Worm (Caenorhabditis elegans) whole organism, mixed stage, embryonic: ENCODE data around the gene mys-1.

Experiments
- M03D4.4 ChIP-seq: sonication (generic microtip); optimal IDR thresholded peaks from 2 replicates; lab custom pipeline; 2017; ENCODE audit warnings: mild to moderate bottlenecking, missing genetic modification characterization, missing compliant biosample characterization
- bed-3 ChIP-seq: fragments of 200-800 bp; sonication (Bioruptor generic); optimal IDR thresholded peaks from 3 replicates; lab custom pipeline; 2018; ENCODE audit warnings: mild to moderate bottlenecking, missing genetic modification characterization, moderate library complexity, missing compliant biosample characterization
- blmp-1 ChIP-seq: fragments of 150-350 bp; optimal IDR thresholded peaks from 2 replicates; lab custom pipeline; 2014; ENCODE audit warnings: missing biosample characterization, missing genetic modification characterization
- ceh-39 ChIP-seq: fragments of 150-350 bp; optimal IDR thresholded peaks from 2 replicates; lab custom pipeline; 2014; ENCODE audit warnings: missing biosample characterization, missing genetic modification characterization
- ceh-43 ChIP-seq: fragments of 200-800 bp; sonication (Bioruptor generic); optimal IDR thresholded peaks from 2 replicates; lab custom pipeline; 2018; ENCODE audit warnings: mild to moderate bottlenecking, missing genetic modification characterization, moderate library complexity, missing compliant biosample characterization
- ces-1 ChIP-seq: fragments of 150-350 bp; optimal IDR thresholded peaks from 2 replicates; lab custom pipeline; 2014; ENCODE audit warnings: missing biosample characterization, missing genetic modification reagents, missing genetic modification characterization
- drap-1 ChIP-seq: fragments of 200-800 bp; sonication (Bioruptor generic); optimal IDR thresholded peaks from 3 replicates; lab custom pipeline; 2018; ENCODE audit warnings: mild to moderate bottlenecking, missing genetic modification characterization, missing compliant biosample characterization
- elt-3 ChIP-seq: fragments of 150-350 bp; optimal IDR thresholded peaks from 2 replicates; lab custom pipeline; 2014; ENCODE audit warnings: missing biosample characterization, missing genetic modification characterization
- flh-1 ChIP-seq: fragments of 200-800 bp; sonication (Bioruptor generic); optimal IDR thresholded peaks from 2 replicates; lab custom pipeline; 2018; ENCODE audit warnings: mild to moderate bottlenecking, missing genetic modification characterization, moderate library complexity, missing compliant biosample characterization
- ham-2 ChIP-seq: fragments of 200-800 bp; sonication (Bioruptor generic); optimal IDR thresholded peaks from 2 replicates; lab custom pipeline; 2018; ENCODE audit warnings: mild to moderate bottlenecking, missing genetic modification characterization, missing compliant biosample characterization
- hlh-1 ChIP-seq: fragments of 150-350 bp; optimal IDR thresholded peaks from 2 replicates; lab custom pipeline; 2014; ENCODE audit warnings: missing biosample characterization, missing genetic modification reagents, missing genetic modification characterization
- lin-32 ChIP-seq: fragments of 200-800 bp; sonication (Bioruptor generic); optimal IDR thresholded peaks from 2 replicates; lab custom pipeline; 2018; ENCODE audit warnings: mild to moderate bottlenecking, missing genetic modification characterization, missing compliant biosample characterization
- lsy-2 ChIP-seq: fragments of 150-350 bp; optimal IDR thresholded peaks from 2 replicates; lab custom pipeline; 2014; ENCODE audit warnings: missing biosample characterization, missing genetic modification characterization
- mab-5 ChIP-seq: fragments of 150-350 bp; optimal IDR thresholded peaks from 2 replicates; lab custom pipeline; 2014; ENCODE audit warnings: missing biosample characterization, missing genetic modification characterization
- mep-1 ChIP-seq: fragments of 150-350 bp; optimal IDR thresholded peaks from 2 replicates; lab custom pipeline; 2017; ENCODE audit warnings: missing biosample characterization, missing genetic modification reagents, missing genetic modification characterization, inconsistent platforms
- mls-2 ChIP-seq: sonication (generic microtip); optimal IDR thresholded peaks from 2 replicates; lab custom pipeline; 2016; ENCODE audit warnings: mild to moderate bottlenecking, missing genetic modification characterization, moderate library complexity, missing compliant biosample characterization
- nhr-12 ChIP-seq: fragments of 150-350 bp; optimal IDR thresholded peaks from 2 replicates; lab custom pipeline; 2014; ENCODE audit warnings: missing biosample characterization, missing genetic modification characterization
- nhr-2 ChIP-seq: fragments of 150-350 bp; optimal IDR thresholded peaks from 2 replicates; lab custom pipeline; 2014; ENCODE audit warnings: missing biosample characterization, missing genetic modification characterization
- nhr-237 ChIP-seq: fragments of 150-350 bp; optimal IDR thresholded peaks from 2 replicates; lab custom pipeline; 2014; ENCODE audit warnings: missing biosample characterization, missing genetic modification characterization
- nhr-28 ChIP-seq: fragments of 150-350 bp; optimal IDR thresholded peaks from 2 replicates; lab custom pipeline; 2014; ENCODE audit warnings: missing biosample characterization, missing genetic modification characterization
- nhr-76 ChIP-seq: sonication (generic microtip); optimal IDR thresholded peaks from 2 replicates; lab custom pipeline; 2017; ENCODE audit warnings: missing biosample characterization, missing genetic modification characterization
- sem-2 ChIP-seq: fragments of 200-800 bp; sonication (Bioruptor generic); optimal IDR thresholded peaks from 2 replicates; lab custom pipeline; 2018; ENCODE audit warnings: mild to moderate bottlenecking, missing genetic modification characterization, missing compliant biosample characterization
- sptf-1 ChIP-seq: sonication (generic microtip); optimal IDR thresholded peaks from 2 replicates; lab custom pipeline; 2017; ENCODE audit warnings: mild to moderate bottlenecking, missing genetic modification characterization, moderate library complexity, missing compliant biosample characterization
- tbx-8 ChIP-seq: fragments of 200-800 bp; sonication (Bioruptor generic); optimal IDR thresholded peaks from 2 replicates; lab custom pipeline; 2018; ENCODE audit warnings: mild to moderate bottlenecking, missing genetic modification characterization, moderate library complexity, missing compliant biosample characterization
- unc-120 ChIP-seq: sonication (generic microtip); optimal IDR thresholded peaks from 2 replicates; lab custom pipeline; 2017; ENCODE audit warnings: missing genetic modification characterization, missing compliant biosample characterization; ENCODE audit not compliant: poor library complexity, severe bottlenecking
- unc-39 ChIP-seq: fragments of 150-350 bp; optimal IDR thresholded peaks from 2 replicates; lab custom pipeline; 2014; ENCODE audit warnings: missing biosample characterization, missing genetic modification characterization
- zip-8 ChIP-seq: fragments of 150-350 bp; optimal IDR thresholded peaks from 2 replicates; lab custom pipeline; 2014; ENCODE audit warnings: missing biosample characterization, missing genetic modification characterization
- ztf-11 ChIP-seq: fragments of 150-350 bp; optimal IDR thresholded peaks from 2 replicates; lab custom pipeline; 2014; ENCODE audit warnings: missing biosample characterization, missing genetic modification characterization

Gene mys-1

ce11 chrV:7096811-7097210 is 12.3 kb upstream of the mys-1 start:
- TF ChIP-seq blmp-1 (tag; lab: Kevin White, UChicago) (no peak), lin-32 (GFP tag; lab: Kevin White, UChicago) (no peak), nhr-76 (tag; lab: Kevin White, UChicago) (no peak), tbx-8 (GFP tag; lab: Kevin White, UChicago) (no peak), lsy-2 (tag; lab: Kevin White, UChicago) (no peak), flh-1 (GFP tag; lab: Kevin White, UChicago) (no peak), nhr-28 (no peak), elt-3 (tag; lab: Kevin White, UChicago) (no peak), bed-3 (no peak), drap-1 (no peak), hlh-1 (tag; lab: Kevin White, UChicago) (no peak), ceh-39 (tag; lab: Kevin White, UChicago) (no peak)

DNA sequence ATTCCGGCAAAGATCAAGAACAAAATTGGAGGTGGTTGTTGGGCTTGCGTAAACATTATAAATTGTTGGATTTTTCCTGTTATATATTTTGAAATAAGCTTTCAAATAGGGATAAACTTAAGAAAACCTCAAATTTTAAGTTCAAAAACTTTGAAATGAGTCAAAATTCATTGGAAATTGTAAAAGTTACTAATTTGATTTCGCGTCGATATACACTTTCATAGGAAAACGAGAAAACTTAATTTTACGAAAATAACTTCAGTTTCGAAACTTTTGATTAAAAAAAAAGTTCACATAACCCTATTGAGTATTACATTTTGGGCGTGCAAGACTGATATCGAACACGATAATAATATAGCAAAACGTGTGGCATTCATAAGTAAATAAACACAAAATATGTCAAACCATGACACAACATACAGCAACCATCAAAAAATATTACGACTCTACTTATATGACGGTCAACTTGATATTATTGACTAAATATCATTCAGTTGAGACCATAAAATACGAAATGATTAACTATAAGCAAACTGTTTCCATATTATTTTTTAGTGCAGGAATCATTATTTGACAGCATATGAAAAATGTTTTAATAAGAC is 11.8 kb upstream of the mys-1 start:
- TF ChIP-seq ces-1 (no peak), nhr-76 (tag; lab: Kevin White, UChicago) (no peak), lin-32 (GFP tag; lab: Kevin White, UChicago) (no peak), drap-1 (no peak), hlh-1 (tag; lab: Kevin White, UChicago) (no peak)

ce11 chrV:7095254-7095990 is 11.0 kb upstream of the mys-1 start:
- TF ChIP-seq mab-5 (tag; lab: Kevin White, UChicago) (no peak), nhr-237 (tag; lab: Kevin White, UChicago) (no peak), ces-1 (no peak), zip-8 (tag; lab: Kevin White, UChicago) (no peak), ceh-43 (GFP tag; lab: Kevin White, UChicago) (no peak), unc-39 (tag; lab: Kevin White, UChicago) (no peak), mls-2 (tag; lab: Kevin White, UChicago) (no peak)

ce11 chrV:7093720-7094401 is 9.4 kb upstream of the mys-1 start, which contains the start of gene nhr-135:
Gene nhr-135 (minus strand): TSS chrV:7093770.
- TF ChIP-seq mab-5 (tag; lab: Kevin White, UChicago) (no peak), unc-39 (tag; lab: Kevin White, UChicago) (no peak), ham-2 (no peak), ceh-39 (tag; lab: Kevin White, UChicago) (no peak), nhr-12 (no peak), ceh-43 (GFP tag; lab: Kevin White, UChicago) (no peak), nhr-76 (tag; lab: Kevin White, UChicago) (no peak), unc-120 (tag; lab: Kevin White, UChicago) (no peak), sptf-1 (no peak), nhr-237 (tag; lab: Kevin White, UChicago) (no peak), flh-1 (GFP tag; lab: Kevin White, UChicago) (no peak), nhr-2 (tag; lab: Kevin White, UChicago) (no peak), tbx-8 (GFP tag; lab: Kevin White, UChicago) (no peak), ztf-11 (tag; lab: Kevin White, UChicago) (no peak), hlh-1 (tag; lab: Kevin White, UChicago) (no peak), M03D4.4 (no peak), elt-3 (tag; lab: Kevin White, UChicago) (no peak), bed-3 (no peak)

DNA sequence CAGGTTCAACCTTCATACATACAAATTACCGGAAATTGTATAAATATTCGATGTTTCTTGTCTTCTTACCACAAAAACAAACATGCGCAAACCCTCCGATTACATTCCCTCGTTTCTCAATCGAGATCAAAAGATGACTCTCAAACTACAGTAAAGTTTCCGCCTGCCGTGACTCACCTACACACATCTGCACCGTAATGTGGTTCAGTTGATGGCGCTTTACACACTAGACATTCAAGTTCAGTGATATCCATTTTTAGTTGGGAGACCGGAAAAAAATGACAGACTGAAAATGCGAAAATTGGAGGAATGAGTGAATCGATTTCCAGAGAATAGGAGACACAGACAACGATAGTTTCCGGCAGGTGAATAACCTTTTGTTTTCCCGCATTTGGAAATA is 6.8 kb upstream of the mys-1 start, which contains the start of gene nhr-286:
Gene nhr-286, minus strand, starts transcription at position 324 of the 400 bp plus-strand sequence.
- no peak for TF ChIP-seq nhr-12
- TF ChIP-seq mls-2 (tag; lab: Kevin White, UChicago), result no peak
- no peak for TF ChIP-seq lsy-2 (tag; lab: Kevin White, UChicago)
- no peak for TF ChIP-seq nhr-237 (tag; lab: Kevin White, UChicago)
- TF ChIP-seq M03D4.4, result no peak
- no peak for TF ChIP-seq sem-2 (GFP tag; lab: Kevin White, UChicago)
- TF ChIP-seq mep-1 (tag; lab: Kevin White, UChicago), result no peak
- TF ChIP-seq ceh-39 (tag; lab: Kevin White, UChicago), result no peak
- TF ChIP-seq blmp-1 (tag; lab: Kevin White, UChicago), result no peak
- no peak for TF ChIP-seq zip-8 (tag; lab: Kevin White, UChicago)
- TF ChIP-seq nhr-2 (tag; lab: Kevin White, UChicago), result no peak
- no peak for TF ChIP-seq hlh-1 (tag; lab: Kevin White, UChicago)
- TF ChIP-seq unc-120 (tag; lab: Kevin White, UChicago), result no peak
